Worm (Caenorhabditis elegans): ENCODE data around the gene rab-6.1.
"Not testable (repeated sequence)": the region's sequence is repeated elsewhere in the genome, so short reads cannot be mapped to it uniquely, and the experiment has no call there.

The rab-6.1 gene

ce11 chrIII:9005905-9006372 is at the start of gene rab-6.1:
rab-6.1 (minus strand) TSS chrIII:9005955.
- TF ChIP-seq him-1, W03F9.2, dao-5 (tag; optimal IDR thresholded peaks at IDR 0.05): not testable (repeated sequence)

ce11 chrIII:9054414-9055147 is 48.8 kb upstream of the rab-6.1 start, which contains the start of gene cls-2:
cls-2 (plus strand) TSS chrIII:9055048.
- TF ChIP-seq W03F9.2 (tag; optimal IDR thresholded peaks at IDR 0.05) = peak; percentile 14
- TF ChIP-seq dao-5 (tag; optimal IDR thresholded peaks at IDR 0.05) = no peak

ce11 chrIII:9053740-9054252 is 48.0 kb upstream of the rab-6.1 start, which contains the start of gene R107.5:
R107.5 (minus strand) TSS chrIII:9053790.
- no peak for TF ChIP-seq dao-5 (tag; optimal IDR thresholded peaks at IDR 0.05)
- TF ChIP-seq W03F9.2 (tag; optimal IDR thresholded peaks at IDR 0.05) = peak; percentile 77
- peak; percentile 71 for TF ChIP-seq him-1 (tag; optimal IDR thresholded peaks at IDR 0.05)

DNA sequence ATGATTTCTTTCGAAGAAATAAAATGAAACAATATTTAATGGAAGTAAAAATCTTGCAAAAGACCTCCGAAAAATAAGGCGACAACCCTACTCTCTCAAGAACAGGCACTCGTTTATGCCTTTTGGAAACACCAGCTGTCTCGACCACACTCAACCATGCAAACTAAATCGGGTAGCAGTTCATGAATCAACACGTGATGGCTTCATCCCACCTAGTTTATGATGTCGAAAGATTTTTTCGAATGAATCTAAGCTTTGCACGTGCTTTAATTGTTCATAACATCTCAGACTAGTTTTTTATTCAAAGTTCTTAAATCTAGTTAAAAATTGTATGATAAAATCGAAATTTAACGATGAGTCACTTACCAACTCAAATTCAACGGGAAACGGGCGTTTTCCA is 47.5 kb upstream of the rab-6.1 start:
- TF ChIP-seq dao-5 (tag; optimal IDR thresholded peaks at IDR 0.05) (no peak), W03F9.2 (tag; optimal IDR thresholded peaks at IDR 0.05) (no peak), him-1 (tag; optimal IDR thresholded peaks at IDR 0.05) (no peak)

- no peak for TF ChIP-seq dao-5 (tag; optimal IDR thresholded peaks at IDR 0.05)
- TF ChIP-seq him-1 (tag; optimal IDR thresholded peaks at IDR 0.05) = no peak
- no peak for TF ChIP-seq W03F9.2 (tag; optimal IDR thresholded peaks at IDR 0.05)
These were observed 46.7 kb upstream of the rab-6.1 start for ce11 chrIII:9052371-9052978.

DNA sequence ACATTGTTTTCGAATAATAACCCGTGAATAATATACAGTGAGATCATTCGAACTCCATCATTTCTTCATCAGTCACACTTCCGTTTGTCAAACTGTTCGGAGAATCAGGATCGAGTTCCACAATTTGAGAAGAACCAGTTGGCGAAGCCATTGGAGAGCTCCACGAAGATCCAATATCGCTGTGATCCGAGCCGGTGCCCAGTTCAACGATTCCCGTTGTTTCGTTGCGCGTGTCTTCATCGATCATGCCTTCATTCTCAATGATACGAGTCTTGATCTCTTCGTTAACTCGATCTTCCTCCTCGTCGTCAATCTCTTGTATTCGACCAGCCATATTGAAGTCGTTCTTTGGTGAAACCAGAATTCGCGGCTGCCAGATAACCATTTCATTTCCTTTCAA is 46.0 kb upstream of the rab-6.1 start:
- TF ChIP-seq W03F9.2 (tag; optimal IDR thresholded peaks at IDR 0.05) (no peak), him-1 (tag; optimal IDR thresholded peaks at IDR 0.05) (no peak), dao-5 (tag; optimal IDR thresholded peaks at IDR 0.05) (no peak)

ce11 chrIII:9051119-9051597 is 45.4 kb upstream of the rab-6.1 start:
- TF ChIP-seq dao-5 (tag; optimal IDR thresholded peaks at IDR 0.05) (no peak), W03F9.2 (tag; optimal IDR thresholded peaks at IDR 0.05) (peak; percentile 87)

DNA sequence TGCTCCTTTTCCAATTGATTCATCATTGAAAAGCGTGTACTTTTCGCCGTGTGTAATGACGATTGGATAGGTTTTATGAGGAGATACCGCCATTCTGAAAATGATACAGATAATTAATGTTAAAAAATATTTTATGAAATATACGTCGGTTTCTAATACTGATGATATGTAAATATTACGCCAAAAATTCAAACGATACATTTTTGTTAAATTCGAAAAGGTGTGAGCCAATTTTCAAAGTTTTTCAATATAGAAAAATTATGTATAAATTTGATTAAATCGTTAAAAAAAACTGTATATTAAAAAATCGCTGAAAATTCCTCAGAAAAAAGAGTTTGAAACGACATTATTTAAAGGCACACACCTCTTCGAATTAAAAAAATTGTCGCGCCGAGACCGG is 44.8 kb upstream of the rab-6.1 start, which contains the start of gene ikke-1:
Gene ikke-1, minus strand, starts transcription at position 101 of the 400 bp plus-strand sequence.
- TF ChIP-seq dao-5 (tag; optimal IDR thresholded peaks at IDR 0.05) = no peak
- TF ChIP-seq W03F9.2 (tag; optimal IDR thresholded peaks at IDR 0.05) = no peak
- no peak for TF ChIP-seq him-1 (tag; optimal IDR thresholded peaks at IDR 0.05)

DNA sequence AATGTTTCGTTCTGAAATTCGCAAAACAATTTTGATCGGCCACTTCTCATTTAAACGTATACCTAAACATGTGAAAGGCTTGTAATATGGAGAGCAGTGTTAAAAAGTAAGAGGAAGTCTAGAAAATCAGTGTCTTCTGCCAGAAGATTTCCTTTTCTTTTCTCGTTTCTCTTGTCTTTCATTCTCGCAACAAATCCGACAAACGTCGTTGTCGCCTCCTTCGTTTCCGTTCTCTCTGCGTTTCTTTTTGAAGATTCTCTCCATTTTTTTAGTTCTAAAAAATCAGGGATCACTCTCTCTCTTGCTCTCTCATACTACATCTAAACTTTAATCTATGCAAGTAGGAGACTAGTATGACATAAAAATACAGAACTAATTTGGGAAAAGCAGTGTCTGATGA is 41.5 kb upstream of the rab-6.1 start:
- no peak for TF ChIP-seq dao-5 (tag; optimal IDR thresholded peaks at IDR 0.05)
- TF ChIP-seq W03F9.2 (tag; optimal IDR thresholded peaks at IDR 0.05) = no peak
- TF ChIP-seq him-1 (tag; optimal IDR thresholded peaks at IDR 0.05) = no peak

- TF ChIP-seq him-1 (tag; optimal IDR thresholded peaks at IDR 0.05) (no peak), dao-5 (tag; optimal IDR thresholded peaks at IDR 0.05) (no peak), W03F9.2 (tag; optimal IDR thresholded peaks at IDR 0.05) (no peak)
These were observed 40.1 kb upstream of the rab-6.1 start, which contains the start of gene R107.2 for ce11 chrIII:9045838-9046237. R107.2 (minus strand) TSS chrIII:9045938.

DNA sequence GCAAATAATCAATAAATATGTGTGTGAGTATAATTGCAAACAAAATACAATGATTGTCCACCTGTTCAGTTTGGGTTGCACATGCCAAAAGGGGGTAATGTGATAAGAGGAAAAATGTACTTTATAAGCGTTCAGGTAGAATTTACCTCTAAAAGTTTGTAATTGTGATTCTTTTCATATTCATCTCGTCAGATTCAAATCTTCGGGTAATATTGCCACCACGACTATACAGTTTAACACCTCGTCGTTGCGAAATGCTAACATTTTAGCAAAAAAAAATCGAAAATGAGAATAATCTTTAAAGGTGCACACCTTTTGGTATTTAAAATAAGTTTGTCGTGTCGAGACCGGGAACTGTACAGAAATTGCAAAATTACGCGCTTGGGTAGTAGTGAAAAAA is 37.4 kb upstream of the rab-6.1 start, which contains the start of gene nac-2:
Gene nac-2, minus strand, starts transcription at position 101 of the 400 bp plus-strand sequence.
- TF ChIP-seq W03F9.2 (tag; optimal IDR thresholded peaks at IDR 0.05) = no peak
- TF ChIP-seq him-1 (tag; optimal IDR thresholded peaks at IDR 0.05) = no peak
- TF ChIP-seq dao-5 (tag; optimal IDR thresholded peaks at IDR 0.05) = no peak

DNA sequence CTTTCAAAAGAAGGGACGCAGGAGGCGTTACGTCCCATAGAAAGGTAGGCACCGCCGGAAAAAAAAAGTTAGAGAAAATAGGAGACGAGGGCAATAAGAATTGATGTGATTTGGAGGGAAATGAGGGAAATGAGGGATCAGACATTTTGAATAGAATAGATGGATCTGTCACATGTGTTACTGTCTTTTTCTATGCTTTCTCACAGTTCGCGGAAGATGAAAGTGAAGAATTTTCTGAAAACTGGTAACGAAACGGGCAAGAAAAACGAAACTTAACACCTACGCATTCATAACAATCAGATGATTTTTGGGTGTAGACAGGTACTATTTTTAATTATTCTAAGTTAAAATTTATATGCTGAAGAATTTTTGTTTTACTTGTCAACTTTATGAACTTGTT is 31.9 kb upstream of the rab-6.1 start, which contains the start of gene R107.9:
Gene R107.9, plus strand, starts transcription at position 301 of the 400 bp plus-strand sequence.
- TF ChIP-seq him-1 (tag; optimal IDR thresholded peaks at IDR 0.05) (no peak), dao-5 (tag; optimal IDR thresholded peaks at IDR 0.05) (no peak), W03F9.2 (tag; optimal IDR thresholded peaks at IDR 0.05) (no peak)

- TF ChIP-seq him-1 (tag; optimal IDR thresholded peaks at IDR 0.05) = no peak
These were observed 29.3 kb upstream of the rab-6.1 start for ce11 chrIII:9035037-9035436.

DNA sequence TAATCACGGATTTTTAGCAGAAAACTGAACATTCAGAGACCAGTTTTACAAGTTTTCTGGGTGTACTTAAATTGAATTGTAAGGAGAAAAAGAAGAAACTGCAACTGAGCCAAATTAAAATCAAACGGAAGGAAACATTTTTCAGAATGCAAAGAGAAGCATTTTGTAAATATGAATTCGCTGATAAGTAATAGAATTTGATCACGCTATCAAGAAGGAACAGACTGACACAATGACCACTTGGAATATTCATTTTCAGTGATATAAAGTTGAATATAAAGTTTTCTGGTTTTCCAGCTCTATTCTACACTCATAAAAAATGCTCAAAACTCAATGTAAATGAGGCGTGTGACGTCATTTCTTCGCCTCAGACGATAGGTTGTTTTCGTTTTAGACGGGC is 28.4 kb upstream of the rab-6.1 start:
- TF ChIP-seq W03F9.2 (tag; optimal IDR thresholded peaks at IDR 0.05) (no peak), him-1 (tag; optimal IDR thresholded peaks at IDR 0.05) (no peak), dao-5 (tag; optimal IDR thresholded peaks at IDR 0.05) (no peak)

All from whole organism, L4/young adult.